Fruit fly (Drosophila melanogaster) whole organism, pupa: ENCODE measurements around the gene Gr10b.

Source experiments
- CG12605 ChIP-seq: fragments of 200-800 bp; sonication (Bioruptor generic); IDR thresholded peaks from 2 replicates; pipeline ENCODE4 v1.3.6; 2022; ENCODE audit warnings: missing biosample characterization, missing genetic modification characterization
- CG13204 ChIP-seq: fragments of 200-800 bp; sonication (Bioruptor generic); optimal IDR thresholded peaks from 2 replicates; lab custom pipeline; 2018; ENCODE audit warnings: missing biosample characterization, mild to moderate bottlenecking, missing genetic modification characterization, moderate library complexity
- CG14655 ChIP-seq: fragments of 200-800 bp; sonication (Bioruptor generic); optimal IDR thresholded peaks from 3 replicates; lab custom pipeline; 2017; ENCODE audit warnings: mild to moderate bottlenecking, missing biosample characterization, missing genetic modification reagents, missing genetic modification characterization
- CG17806 ChIP-seq: fragments of 200-800 bp; sonication (Bioruptor generic); optimal IDR thresholded peaks from 2 replicates; lab custom pipeline; 2018; ENCODE audit warnings: missing biosample characterization, mild to moderate bottlenecking, missing genetic modification characterization, moderate library complexity
- CG32121 ChIP-seq: fragments of 200-800 bp; sonication (Bioruptor generic); IDR thresholded peaks from 2 replicates; pipeline ENCODE4 v1.3.6; 2022; ENCODE audit warnings: missing biosample characterization, missing genetic modification characterization
- CG8301 ChIP-seq: fragments of 200-800 bp; sonication (Bioruptor generic); optimal IDR thresholded peaks from 2 replicates; lab custom pipeline; 2018; ENCODE audit warnings: missing biosample characterization, mild to moderate bottlenecking, missing genetic modification characterization
- CG9948 ChIP-seq: fragments of 200-800 bp; sonication (Bioruptor generic); optimal IDR thresholded peaks from 2 replicates; lab custom pipeline; 2018; ENCODE audit warnings: missing biosample characterization, mild to moderate bottlenecking, missing genetic modification characterization, moderate library complexity
- Ets98B ChIP-seq: fragments of 200-800 bp; sonication (Bioruptor generic); IDR thresholded peaks from 2 replicates; pipeline ENCODE4 v1.3.6; 2022; ENCODE audit warnings: missing biosample characterization, missing genetic modification characterization
- Pif1A ChIP-seq: fragments of 200-800 bp; sonication (Bioruptor generic); optimal IDR thresholded peaks from 3 replicates; lab custom pipeline; 2016; ENCODE audit warnings: missing biosample characterization, missing genetic modification characterization
- Snoo ChIP-seq: fragments of 200-800 bp; sonication (Bioruptor generic); optimal IDR thresholded peaks from 3 replicates; lab custom pipeline; 2017; ENCODE audit warnings: missing biosample characterization, mild to moderate bottlenecking, missing genetic modification characterization, inconsistent platforms
- gl ChIP-seq: fragments of 200-800 bp; sonication (Bioruptor generic); optimal IDR thresholded peaks from 2 replicates; lab custom pipeline; 2018; ENCODE audit warnings: missing biosample characterization, mild to moderate bottlenecking, missing genetic modification characterization

dm6 chrX:11439270-11439669, 26.3 kb upstream of the Gr10b start:
- TF ChIP-seq gl (tag; lab: Kevin White, UChicago) (no peak), CG9948 (no peak), CG32121 (no peak), Snoo (tag; lab: Kevin White, UChicago) (no peak), CG8301 (tag; lab: Kevin White, UChicago) (no peak), Pif1A (GFP tag; lab: Kevin White, UChicago) (no peak), CG13204 (GFP tag; lab: Kevin White, UChicago) (no peak), CG12605 (GFP tag; lab: Robert Waterston, UW) (no peak), CG17806 (tag; lab: Kevin White, UChicago) (no peak), Ets98B (no peak), CG14655 (GFP tag; lab: Kevin White, UChicago) (no peak)
